Worm (Caenorhabditis elegans): ENCODE measurements around the gene snr-6.
"Not testable (repeated sequence)": the region's sequence is repeated elsewhere in the genome, so short reads cannot be mapped to it uniquely, and the experiment has no call there.

snr-6 gene

ce11 chrIII:12395085-12395484, 34.3 kb downstream of the snr-6 start, which contains the start of gene Y49E10.10:
Gene Y49E10.10, plus strand, starts transcription at chrIII:12395465.
- TF ChIP-seq nhr-43 (tag; optimal IDR thresholded peaks at IDR 0.05; ENCODE audit: poor library complexity, severe bottlenecking) (no peak), ztf-4 (tag; optimal IDR thresholded peaks at IDR 0.05) (no peak), nhr-23 (tag; optimal IDR thresholded peaks at IDR 0.05) (no peak), ceh-28 (tag; optimal IDR thresholded peaks at IDR 0.05) (peak; percentile 90)

ce11 chrIII:12388106-12388505, 41.3 kb downstream of the snr-6 start:
- TF ChIP-seq mml-1 (tag; optimal IDR thresholded peaks at IDR 0.05) (no peak), lin-39 (tag; optimal IDR thresholded peaks at IDR 0.05) (no peak), pha-4 (tag; optimal IDR thresholded peaks at IDR 0.05) (no peak), ama-1 (optimal IDR thresholded peaks at IDR 0.05) (no peak), elt-1 (tag; optimal IDR thresholded peaks at IDR 0.05) (no peak), unc-39 (tag; optimal IDR thresholded peaks at IDR 0.05) (no peak), nhr-23 (tag; optimal IDR thresholded peaks at IDR 0.05) (no peak), egl-5 (tag; optimal IDR thresholded peaks at IDR 0.05) (no peak), aly-2 (tag; optimal IDR thresholded peaks at IDR 0.05) (no peak), egl-27 (tag; optimal IDR thresholded peaks at IDR 0.05) (no peak), nfya-1 (tag; optimal IDR thresholded peaks at IDR 0.05; ENCODE audit: insufficient read depth) (no peak), nhr-237 (tag; optimal IDR thresholded peaks at IDR 0.05) (no peak), ZK546.5 (tag; optimal IDR thresholded peaks at IDR 0.05) (no peak), unc-62 (GFP tag; optimal IDR thresholded peaks at IDR 0.05) (no peak)

ce11 chrIII:12386597-12386996, 42.8 kb downstream of the snr-6 start, which contains the start of gene Y49E10.30:
Gene Y49E10.30, plus strand, starts transcription at chrIII:12386897.
- TF ChIP-seq jun-1, pha-4, nhr-237 (tag; optimal IDR thresholded peaks at IDR 0.05): not testable (repeated sequence)

ce11 chrIII:12383709-12384108, 45.7 kb downstream of the snr-6 start, which contains the start of gene Y49E10.4:
Gene Y49E10.4, minus strand, starts transcription at chrIII:12383809.
- not testable (repeated sequence) for TF ChIP-seq daf-12, ceh-16, R02D3.7 (tag; optimal IDR thresholded peaks at IDR 0.05)
